Worm (Caenorhabditis elegans) whole organism, young adult: ENCODE data around the gene acdh-9.

Source experiments
- C06A6.2 ChIP-seq: fragments of 200-800 bp; sonication (Bioruptor generic); conservative IDR thresholded peaks from 2 replicates; pipeline ENCODE4 v1.3.6; 2022; ENCODE audit warnings: missing genetic modification characterization, missing compliant biosample characterization
- F33H1.4 ChIP-seq: fragments of 200-800 bp; sonication (Bioruptor generic); IDR thresholded peaks from 2 replicates; pipeline ENCODE4 v1.3.6; 2022; ENCODE audit warnings: missing genetic modification reagents, missing genetic modification characterization, missing compliant biosample characterization
- F49E8.2 ChIP-seq: sonication (generic microtip); optimal IDR thresholded peaks from 3 replicates; lab custom pipeline; 2017; ENCODE audit warnings: missing genetic modification characterization, mild to moderate bottlenecking, missing compliant biosample characterization, antibody characterized with exemption, moderate library complexity; ENCODE audit not compliant: insufficient read depth
- atf-7 ChIP-seq: sonication (generic microtip); optimal IDR thresholded peaks from 2 replicates; lab custom pipeline; 2017; ENCODE audit warnings: mild to moderate bottlenecking, missing genetic modification characterization, missing compliant biosample characterization
- ccch-3 ChIP-seq: fragments of 200-800 bp; sonication (Bioruptor generic); optimal IDR thresholded peaks from 2 replicates; lab custom pipeline; 2018; ENCODE audit warnings: mild to moderate bottlenecking, missing genetic modification characterization, missing compliant biosample characterization
- lin-40 ChIP-seq: sonication (generic microtip); optimal IDR thresholded peaks from 2 replicates; lab custom pipeline; 2016; ENCODE audit warnings: missing genetic modification characterization, mild to moderate bottlenecking, missing compliant biosample characterization, missing genotype, missing genetic modification reagents
- pha-4 ChIP-seq: fragments of 150-350 bp; sonication (generic microtip); optimal IDR thresholded peaks from 2 replicates; lab custom pipeline; 2014; ENCODE audit warnings: missing biosample characterization, missing genetic modification reagents, missing genetic modification characterization
- snpc-4 ChIP-seq, 5 experiments: fragments of 150-350 bp in 1 of 5; sonication (generic microtip) in 4 of 5; optimal IDR thresholded peaks; 2 replicates each; lab custom pipeline; 2014 to 2018; ENCODE audit warnings: missing genetic modification characterization in 5 of 5, missing biosample characterization in 3 of 5, antibody characterized with exemption in 2 of 5, mild to moderate bottlenecking in 2 of 5, missing compliant biosample characterization in 2 of 5, missing genotype in 2 of 5, moderate library complexity in 2 of 5, missing genetic modification reagents in 1 of 5
- tbx-9 ChIP-seq: sonication (generic microtip); optimal IDR thresholded peaks from 2 replicates; lab custom pipeline; 2016; ENCODE audit warnings: borderline replicate concordance, missing genetic modification characterization, inconsistent platforms, missing compliant biosample characterization
- ztf-22 ChIP-seq: fragments of 200-800 bp; sonication (Bioruptor generic); optimal IDR thresholded peaks from 2 replicates; lab custom pipeline; 2018; ENCODE audit warnings: mild to moderate bottlenecking, missing genetic modification characterization, moderate library complexity, missing compliant biosample characterization

- no peak for TF ChIP-seq C06A6.2 (GFP tag; lab: Robert Waterston, UW)
- TF ChIP-seq lin-40 (tag; lab: Kevin White, UChicago): no peak
- no peak for TF ChIP-seq tbx-9
- TF ChIP-seq ztf-22 (GFP tag; lab: Kevin White, UChicago): no peak
- no peak for TF ChIP-seq F33H1.4 (GFP tag; lab: Robert Waterston, UW)
- TF ChIP-seq ccch-3 (GFP tag; lab: Kevin White, UChicago): no peak
- no peak for TF ChIP-seq F49E8.2 (tag; lab: Kevin White, UChicago)
- TF ChIP-seq snpc-4 (GFP tag; optimal IDR thresholded peaks at IDR 0.05; lab: Kevin White, UChicago): no peak
- TF ChIP-seq snpc-4 (tag; optimal IDR thresholded peaks at IDR 0.05; lab: Kevin White, UChicago): no peak
- no peak for TF ChIP-seq pha-4 (tag; lab: Kevin White, UChicago)
- TF ChIP-seq atf-7 (tag; lab: Kevin White, UChicago): no peak
Measured at ce11 chrII:838414-838813, 10.0 kb downstream of the acdh-9 start, which contains the start of gene F28A10.8.
